1 fruit fly cellular context compared by ENCODE assay signal in the genomic region with DNA sequence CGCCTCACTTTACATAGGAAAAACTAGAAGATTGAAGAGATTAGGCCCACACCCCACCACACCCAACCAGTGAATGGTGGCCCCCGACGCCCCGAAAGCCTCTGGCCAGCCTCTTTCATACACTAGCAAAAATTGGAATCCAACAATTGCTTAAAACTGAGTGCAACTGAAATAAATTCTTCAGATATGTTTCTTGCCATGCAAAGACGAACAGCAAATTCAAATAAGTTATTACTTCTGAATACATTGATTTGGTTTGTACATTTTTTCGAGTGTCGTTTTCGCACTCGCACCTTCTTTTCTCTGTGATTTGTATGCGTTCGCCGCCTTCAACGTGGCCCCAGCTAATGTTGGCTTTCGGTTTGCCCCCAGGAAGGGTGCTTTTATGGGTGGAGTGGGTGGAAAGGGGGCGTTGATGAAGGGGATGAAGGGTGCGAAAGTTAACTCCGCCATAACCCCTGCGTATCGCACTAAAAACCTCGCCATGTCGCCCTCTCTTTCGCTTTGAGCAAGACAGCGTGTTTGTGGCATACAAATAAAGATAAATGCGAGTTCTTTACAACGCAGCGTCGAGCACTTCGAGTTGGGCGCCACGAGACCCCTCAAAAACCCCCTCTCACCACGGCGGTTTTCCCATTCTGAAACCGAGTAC.
TF ChIP-seq lines count a peak whose summit lies in the region.

No protein-coding gene starts in this region.

TF ChIP-seq in whole organism, embryonic, 481 proteins besides CTCF, POLR2A, EP300 and RAD21 (continued from another document):
- no peak for TF ChIP-seq CG9797 (GFP tag; optimal IDR thresholded peaks at IDR 0.05; lab: Kevin White, UChicago)
- no peak for TF ChIP-seq jumu (GFP tag; optimal IDR thresholded peaks at IDR 0.05; lab: Kevin White, UChicago)
- no peak for TF ChIP-seq sug (tag; optimal IDR thresholded peaks at IDR 0.05; lab: Kevin White, UChicago)
- no peak for TF ChIP-seq eyg (GFP tag; optimal IDR thresholded peaks at IDR 0.05; lab: Kevin White, UChicago)
- TF ChIP-seq Dbx (GFP tag; IDR thresholded peaks at IDR 0.05; lab: Robert Waterston, UW) = peak; percentile 56; the same call in 2 of the 3 replicates
- no peak for TF ChIP-seq Hey (tag; optimal IDR thresholded peaks at IDR 0.05; lab: Kevin White, UChicago)
- TF ChIP-seq inv (GFP tag; IDR thresholded peaks at IDR 0.05; lab: Robert Waterston, UW; ENCODE audit: partially characterized antibody) = no peak
- TF ChIP-seq gcm (GFP tag; optimal IDR thresholded peaks at IDR 0.05; lab: Kevin White, UChicago) = no peak
- no peak for TF ChIP-seq ac (GFP tag; optimal IDR thresholded peaks at IDR 0.05; lab: Kevin White, UChicago)
- TF ChIP-seq grn (GFP tag; optimal IDR thresholded peaks at IDR 0.05; lab: Kevin White, UChicago) = peak; percentile 10
- no peak for TF ChIP-seq zen2 (GFP tag; IDR thresholded peaks at IDR 0.05; lab: Robert Waterston, UW; ENCODE audit: partially characterized antibody)
- no peak for TF ChIP-seq rib (GFP tag; IDR thresholded peaks at IDR 0.05; lab: Robert Waterston, UW)
- TF ChIP-seq Ada2b (GFP tag; IDR thresholded peaks at IDR 0.05; lab: Robert Waterston, UW) = peak; percentile 59; the same call in 1 of the 2 replicates
- TF ChIP-seq E2f1 (GFP tag; IDR thresholded peaks at IDR 0.05; lab: Robert Waterston, UW) = no peak; the same call in 1 of the 2 replicates
- no peak for TF ChIP-seq gro (GFP tag; optimal IDR thresholded peaks at IDR 0.05; lab: Kevin White, UChicago)
- TF ChIP-seq CG30403 (GFP tag; optimal IDR thresholded peaks at IDR 0.05; lab: Kevin White, UChicago) = no peak
- peak; percentile 4 for TF ChIP-seq tx (GFP tag; optimal IDR thresholded peaks at IDR 0.05; lab: Kevin White, UChicago)
